Fruit fly (Drosophila melanogaster) whole organism, pupa: Measurements from ENCODE around the gene Kr-h2.

Experiments
- CG10348 ChIP-seq: fragments of 200-800 bp; sonication (Bioruptor generic); IDR thresholded peaks from 2 replicates; pipeline ENCODE4 v1.3.6; 2022; ENCODE audit warnings: missing biosample characterization, missing genetic modification characterization
- CG15710 ChIP-seq: fragments of 200-800 bp; sonication (Bioruptor generic); optimal IDR thresholded peaks from 2 replicates; lab custom pipeline; 2018; ENCODE audit warnings: missing biosample characterization, mild to moderate bottlenecking, missing genetic modification characterization, moderate library complexity
- CG17806 ChIP-seq: fragments of 200-800 bp; sonication (Bioruptor generic); optimal IDR thresholded peaks from 2 replicates; lab custom pipeline; 2018; ENCODE audit warnings: missing biosample characterization, mild to moderate bottlenecking, missing genetic modification characterization, moderate library complexity
- CG32121 ChIP-seq: fragments of 200-800 bp; sonication (Bioruptor generic); IDR thresholded peaks from 2 replicates; pipeline ENCODE4 v1.3.6; 2022; ENCODE audit warnings: missing biosample characterization, missing genetic modification characterization
- CG34367 ChIP-seq: fragments of 200-800 bp; sonication (Bioruptor generic); optimal IDR thresholded peaks from 2 replicates; lab custom pipeline; 2018; ENCODE audit warnings: missing biosample characterization, mild to moderate bottlenecking, missing genetic modification characterization
- CG4496 ChIP-seq: fragments of 200-800 bp; sonication (Bioruptor generic); IDR thresholded peaks from 3 replicates; pipeline ENCODE4 v1.3.6; 2022; ENCODE audit warnings: missing biosample characterization, missing genetic modification characterization
- CG8159 ChIP-seq: fragments of 200-800 bp; sonication (Bioruptor generic); optimal IDR thresholded peaks from 3 replicates; lab custom pipeline; 2018; ENCODE audit warnings: missing biosample characterization, mild to moderate bottlenecking, missing genetic modification characterization, moderate library complexity
- CG8301 ChIP-seq: fragments of 200-800 bp; sonication (Bioruptor generic); optimal IDR thresholded peaks from 2 replicates; lab custom pipeline; 2018; ENCODE audit warnings: missing biosample characterization, mild to moderate bottlenecking, missing genetic modification characterization
- D1 ChIP-seq: fragments of 200-800 bp; sonication (Bioruptor generic); optimal IDR thresholded peaks from 2 replicates; lab custom pipeline; 2018; ENCODE audit warnings: missing biosample characterization, mild to moderate bottlenecking, missing genetic modification characterization, moderate library complexity
- EcR ChIP-seq: fragments of 200-800 bp; sonication (Bioruptor generic); optimal IDR thresholded peaks from 3 replicates; lab custom pipeline; 2019; ENCODE audit warnings: missing biosample characterization, missing genetic modification characterization, mild to moderate bottlenecking, moderate library complexity, missing genetic modification reagents
- Ets98B ChIP-seq: fragments of 200-800 bp; sonication (Bioruptor generic); IDR thresholded peaks from 2 replicates; pipeline ENCODE4 v1.3.6; 2022; ENCODE audit warnings: missing biosample characterization, missing genetic modification characterization
- Pif1A ChIP-seq: fragments of 200-800 bp; sonication (Bioruptor generic); optimal IDR thresholded peaks from 3 replicates; lab custom pipeline; 2016; ENCODE audit warnings: missing biosample characterization, missing genetic modification characterization
- Snoo ChIP-seq: fragments of 200-800 bp; sonication (Bioruptor generic); optimal IDR thresholded peaks from 3 replicates; lab custom pipeline; 2017; ENCODE audit warnings: missing biosample characterization, mild to moderate bottlenecking, missing genetic modification characterization, inconsistent platforms
- fd96Ca ChIP-seq: fragments of 200-800 bp; sonication (Bioruptor generic); IDR thresholded peaks from 3 replicates; pipeline ENCODE4 v1.3.6; 2022; ENCODE audit warnings: missing biosample characterization, missing genetic modification characterization
- gl ChIP-seq: fragments of 200-800 bp; sonication (Bioruptor generic); optimal IDR thresholded peaks from 2 replicates; lab custom pipeline; 2018; ENCODE audit warnings: missing biosample characterization, mild to moderate bottlenecking, missing genetic modification characterization
- rn ChIP-seq: fragments of 200-800 bp; sonication (Bioruptor generic); IDR thresholded peaks from 2 replicates; pipeline ENCODE4 v1.3.6; 2022; ENCODE audit warnings: missing biosample characterization, missing genetic modification characterization

Gene Kr-h2

DNA sequence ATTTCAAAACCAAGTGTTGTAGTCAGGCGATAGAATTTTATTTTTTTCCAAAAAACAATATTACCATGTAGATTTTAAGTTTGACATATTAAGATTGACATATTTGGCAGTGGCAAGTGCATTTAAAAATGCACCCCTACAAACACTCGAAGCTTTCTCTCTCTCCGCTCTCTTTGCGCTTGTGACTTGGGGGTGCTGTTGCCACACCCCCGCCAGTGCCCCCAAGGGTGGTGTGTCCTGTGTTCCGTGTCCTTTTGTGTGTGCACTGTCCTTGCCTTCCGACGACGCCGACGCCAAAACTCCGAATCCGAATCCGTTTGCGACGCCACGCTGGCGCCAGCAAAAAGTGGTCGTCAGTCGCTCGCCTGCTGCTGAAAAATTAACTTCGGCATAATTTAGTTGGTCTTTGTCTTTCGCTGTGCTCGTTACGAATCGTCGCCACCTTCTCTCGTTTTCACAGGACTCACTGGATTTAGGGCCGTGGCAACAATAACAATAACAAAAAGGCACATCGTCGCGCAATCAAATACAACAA, 38.6 kb downstream of the Kr-h2 start:
- TF ChIP-seq fd96Ca (GFP tag; lab: Robert Waterston, UW) (no peak), Pif1A (no peak), CG17806 (no peak), CG8159 (tag; lab: Kevin White, UChicago) (no peak), CG8301 (tag; lab: Kevin White, UChicago) (no peak), CG34367 (tag; lab: Kevin White, UChicago) (no peak), CG15710 (no peak), Ets98B (GFP tag; lab: Robert Waterston, UW) (no peak), CG32121 (GFP tag; lab: Robert Waterston, UW) (no peak), EcR (no peak), rn (GFP tag; lab: Robert Waterston, UW) (no peak)

DNA sequence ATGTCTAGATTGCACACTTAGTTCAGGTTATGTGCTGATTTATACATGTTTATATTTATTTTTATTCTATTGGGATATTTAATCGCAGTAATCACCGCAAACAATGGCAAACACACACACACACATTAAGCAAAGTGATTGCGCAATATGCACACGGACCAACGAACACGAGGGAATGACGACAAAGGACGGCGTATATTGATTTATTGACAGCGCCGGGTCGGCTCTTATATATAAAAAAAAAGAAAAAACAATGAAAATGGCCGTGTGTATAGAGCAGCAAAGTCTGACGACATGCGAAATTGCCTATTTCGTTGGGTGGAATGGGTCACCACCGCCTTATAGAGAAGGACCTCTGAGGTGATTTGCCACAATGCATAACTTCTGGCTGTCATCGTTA, 40.0 kb downstream of the Kr-h2 start:
- TF ChIP-seq fd96Ca (GFP tag; lab: Robert Waterston, UW) (no peak), CG17806 (no peak), CG4496 (GFP tag; lab: Robert Waterston, UW) (no peak), CG10348 (GFP tag; lab: Robert Waterston, UW) (no peak), CG32121 (GFP tag; lab: Robert Waterston, UW) (no peak), CG15710 (no peak), EcR (no peak)

DNA sequence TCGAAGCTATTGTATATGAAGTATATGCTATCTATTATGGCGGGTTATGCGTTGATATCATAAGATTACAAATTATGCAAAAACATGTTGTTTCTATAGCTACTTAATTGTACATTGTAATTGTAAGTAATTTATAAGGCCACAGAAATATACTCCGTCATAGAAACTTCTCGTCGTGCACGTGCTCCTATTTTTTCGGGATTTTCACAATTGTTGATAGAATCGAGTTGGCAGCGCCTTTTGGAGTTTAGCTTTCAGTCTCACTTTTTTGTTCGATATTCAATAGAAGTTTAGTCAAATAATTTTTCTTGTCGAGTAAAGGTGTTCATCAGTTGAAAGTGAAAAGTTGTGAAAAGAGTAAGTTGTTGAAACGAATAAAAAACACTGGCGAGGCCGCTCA, 47.4 kb downstream of the Kr-h2 start, which contains the start of gene CG31642:
Gene CG31642, plus strand, starts transcription at position 301 of the 400 bp plus-strand sequence.
- no peak for TF ChIP-seq Pif1A
- TF ChIP-seq CG8301 (tag; lab: Kevin White, UChicago) = no peak
- no peak for TF ChIP-seq gl (tag; lab: Kevin White, UChicago)
- no peak for TF ChIP-seq Ets98B (GFP tag; lab: Robert Waterston, UW)
- no peak for TF ChIP-seq CG15710
- TF ChIP-seq EcR = no peak
- TF ChIP-seq fd96Ca (GFP tag; lab: Robert Waterston, UW) = no peak
- no peak for TF ChIP-seq CG17806
- TF ChIP-seq Snoo (tag; lab: Kevin White, UChicago) = no peak
- TF ChIP-seq D1 (tag; lab: Kevin White, UChicago) = no peak
- TF ChIP-seq rn (GFP tag; lab: Robert Waterston, UW) = no peak
- TF ChIP-seq CG4496 (GFP tag; lab: Robert Waterston, UW) = no peak
